Worm (Caenorhabditis elegans): ENCODE results near the gene attf-5.

- TF ChIP-seq lin-39 (tag; optimal IDR thresholded peaks at IDR 0.05) (no peak), zag-1 (tag; optimal IDR thresholded peaks at IDR 0.05) (no peak), nhr-28 (tag; optimal IDR thresholded peaks at IDR 0.05) (no peak), aly-2 (tag; optimal IDR thresholded peaks at IDR 0.05) (no peak), ama-1 (optimal IDR thresholded peaks at IDR 0.05) (no peak), fos-1 (tag; optimal IDR thresholded peaks at IDR 0.05) (no peak), nhr-12 (tag; optimal IDR thresholded peaks at IDR 0.05) (no peak), elt-3 (tag; optimal IDR thresholded peaks at IDR 0.05) (no peak), rnt-1 (tag; optimal IDR thresholded peaks at IDR 0.05) (no peak)
Observed at ce11 chrX:779259-779658, 8.9 kb upstream of the attf-5 start.

All from whole organism, L1 larva.